Worm (Caenorhabditis elegans) whole organism, early embryonic: ENCODE data around the gene nhr-254.

ENCODE experiments used
- flt-1 ChIP-seq: fragments of 200-800 bp; sonication (Bioruptor generic); IDR thresholded peaks from 2 replicates; pipeline ENCODE4 v1.3.6; 2022; ENCODE audit warnings: missing genetic modification characterization, missing compliant biosample characterization
- tbx-37 ChIP-seq: fragments of 200-800 bp; sonication (Bioruptor generic); conservative IDR thresholded peaks from 2 replicates; pipeline ENCODE4 v1.3.6; 2022; ENCODE audit warnings: missing genetic modification reagents, missing genetic modification characterization, missing compliant biosample characterization

ce11 chrV:381227-381950 is 11.0 kb upstream of the nhr-254 start, which contains the start of gene ZK6.8:
- TF ChIP-seq flt-1 (GFP tag; lab: Robert Waterston, UW) (no peak), tbx-37 (GFP tag; lab: Robert Waterston, UW) (no peak)
